Worm (Caenorhabditis elegans): Measurements from ENCODE around the gene B0416.3.

The B0416.3 gene

ce11 chrX:9337832-9338231 lies 46.4 kb downstream of the B0416.3 start (continued):
- TF ChIP-seq ceh-8 (GFP tag; optimal IDR thresholded peaks at IDR 0.05) (no peak), sup-37 (GFP tag; optimal IDR thresholded peaks at IDR 0.05) (no peak), pqm-1 (tag; optimal IDR thresholded peaks at IDR 0.05) (no peak), lsy-2 (tag; optimal IDR thresholded peaks at IDR 0.05) (peak; percentile 46 to 69), fkh-8 (tag; optimal IDR thresholded peaks at IDR 0.05) (peak; percentile 68), ztf-4 (tag; optimal IDR thresholded peaks at IDR 0.05) (no peak), fos-1 (tag; optimal IDR thresholded peaks at IDR 0.05) (peak; percentile 41), lin-14 (GFP tag; optimal IDR thresholded peaks at IDR 0.05) (peak; percentile 90), ceh-90 (tag; optimal IDR thresholded peaks at IDR 0.05) (no peak), snu-23 (GFP tag; optimal IDR thresholded peaks at IDR 0.05) (peak; percentile 74), swsn-7 (tag; optimal IDR thresholded peaks at IDR 0.05) (peak; percentile 69), nhr-20 (tag; optimal IDR thresholded peaks at IDR 0.05) (peak; percentile 51), skn-1 (tag; optimal IDR thresholded peaks at IDR 0.05) (no peak), C04F5.9 (tag; optimal IDR thresholded peaks at IDR 0.05) (no peak), lin-13 (GFP tag; optimal IDR thresholded peaks at IDR 0.05) (no peak), blmp-1 (tag; optimal IDR thresholded peaks at IDR 0.05) (peak; percentile 65), F16B12.6 (tag; optimal IDR thresholded peaks at IDR 0.05) (peak; percentile 92), pax-3 (tag; optimal IDR thresholded peaks at IDR 0.05) (no peak), sox-4 (tag; optimal IDR thresholded peaks at IDR 0.05) (no peak), xbp-1 (tag; optimal IDR thresholded peaks at IDR 0.05) (peak; percentile 59), egl-27 (tag; optimal IDR thresholded peaks at IDR 0.05) (no peak), ceh-63 (GFP tag; optimal IDR thresholded peaks at IDR 0.05) (no peak), snpc-4 (tag; optimal IDR thresholded peaks at IDR 0.05) (no peak), zip-4 (GFP tag; optimal IDR thresholded peaks at IDR 0.05) (no peak), tlp-1 (tag; optimal IDR thresholded peaks at IDR 0.05) (no peak), nhr-76 (tag; optimal IDR thresholded peaks at IDR 0.05) (no peak), dsc-1 (tag; optimal IDR thresholded peaks at IDR 0.05) (no peak), nhr-71 (tag; optimal IDR thresholded peaks at IDR 0.05) (peak; percentile 73), elt-2 (tag; optimal IDR thresholded peaks at IDR 0.05) (no peak), vab-15 (tag; optimal IDR thresholded peaks at IDR 0.05) (no peak), ceh-88 (GFP tag; IDR thresholded peaks at IDR 0.05) (no peak), unc-62 (GFP tag; optimal IDR thresholded peaks at IDR 0.05) (no peak), lin-15B (tag; optimal IDR thresholded peaks at IDR 0.05) (no peak), C16A3.4 (tag; optimal IDR thresholded peaks at IDR 0.05) (peak; percentile 64), aly-2 (tag; optimal IDR thresholded peaks at IDR 0.05) (no peak), efl-3 (GFP tag; optimal IDR thresholded peaks at IDR 0.05) (no peak), tbx-2 (tag; optimal IDR thresholded peaks at IDR 0.05) (peak; percentile 73), egl-13 (tag; optimal IDR thresholded peaks at IDR 0.05) (peak; percentile 14), isw-1 (GFP tag; IDR thresholded peaks at IDR 0.05) (peak; percentile 66), fkh-10 (GFP tag; optimal IDR thresholded peaks at IDR 0.05) (peak; percentile 56), zag-1 (tag; optimal IDR thresholded peaks at IDR 0.05) (no peak), aha-1 (tag; optimal IDR thresholded peaks at IDR 0.05) (no peak), jun-1 (tag; optimal IDR thresholded peaks at IDR 0.05) (no peak), dpl-1 (GFP tag; optimal IDR thresholded peaks at IDR 0.05) (peak in 2 of 3 experiments; percentile 13 to 33), mdl-1 (tag; optimal IDR thresholded peaks at IDR 0.05) (peak in 1 of 2 experiments; percentile 51), nhr-77 (tag; optimal IDR thresholded peaks at IDR 0.05) (peak; percentile 32), ets-5 (GFP tag; IDR thresholded peaks at IDR 0.05) (no peak), rnt-1 (tag; optimal IDR thresholded peaks at IDR 0.05) (peak; percentile 52), unc-130 (tag; optimal IDR thresholded peaks at IDR 0.05) (no peak), lin-39 (tag; optimal IDR thresholded peaks at IDR 0.05) (no peak), mep-1 (tag; optimal IDR thresholded peaks at IDR 0.05) (peak; percentile 73)

Data from whole organism, L1 larva.